Worm (Caenorhabditis elegans): ENCODE results near the gene C08A9.10.

Gene C08A9.10

ce11 chrX:17072088-17072487 lies 8.9 kb upstream of the C08A9.10 start, which contains the start of gene C30G4.4:
Gene C30G4.4, minus strand, starts transcription at chrX:17072188.
- no peak for TF ChIP-seq lin-13 (tag; optimal IDR thresholded peaks at IDR 0.05)
- no peak for TF ChIP-seq lsy-2 (tag; optimal IDR thresholded peaks at IDR 0.05)
- no peak for TF ChIP-seq nhr-12 (tag; optimal IDR thresholded peaks at IDR 0.05)
- no peak for TF ChIP-seq elt-1 (tag; optimal IDR thresholded peaks at IDR 0.05; ENCODE audit: borderline replicate concordance, insufficient read depth)
- TF ChIP-seq unc-120 (tag; optimal IDR thresholded peaks at IDR 0.05; ENCODE audit: poor library complexity, severe bottlenecking): no peak
- TF ChIP-seq flh-1 (GFP tag; optimal IDR thresholded peaks at IDR 0.05): no peak
- no peak for TF ChIP-seq ceh-43 (GFP tag; optimal IDR thresholded peaks at IDR 0.05)
- TF ChIP-seq cnd-1 (tag; optimal IDR thresholded peaks at IDR 0.05): no peak
- no peak for TF ChIP-seq ztf-11 (tag; optimal IDR thresholded peaks at IDR 0.05)
- TF ChIP-seq unc-62 (GFP tag; optimal IDR thresholded peaks at IDR 0.05): no peak
- no peak for TF ChIP-seq tbx-8 (GFP tag; optimal IDR thresholded peaks at IDR 0.05)
- no peak for TF ChIP-seq nhr-28 (tag; optimal IDR thresholded peaks at IDR 0.05)

- TF ChIP-seq mls-2 (tag; optimal IDR thresholded peaks at IDR 0.05): no peak
- no peak for TF ChIP-seq lin-32 (GFP tag; optimal IDR thresholded peaks at IDR 0.05)
- no peak for TF ChIP-seq ham-2 (GFP tag; optimal IDR thresholded peaks at IDR 0.05)
- TF ChIP-seq drap-1 (GFP tag; optimal IDR thresholded peaks at IDR 0.05): no peak
- TF ChIP-seq nhr-237 (tag; optimal IDR thresholded peaks at IDR 0.05): no peak
- TF ChIP-seq unc-120 (tag; optimal IDR thresholded peaks at IDR 0.05; ENCODE audit: poor library complexity, severe bottlenecking): no peak
- TF ChIP-seq nhr-2 (tag; optimal IDR thresholded peaks at IDR 0.05): no peak
- TF ChIP-seq sptf-1 (tag; optimal IDR thresholded peaks at IDR 0.05): no peak
- TF ChIP-seq sem-2 (GFP tag; optimal IDR thresholded peaks at IDR 0.05): no peak
- TF ChIP-seq nhr-76 (tag; optimal IDR thresholded peaks at IDR 0.05): no peak
- TF ChIP-seq bed-3 (GFP tag; optimal IDR thresholded peaks at IDR 0.05): no peak
Observed at ce11 chrX:17092416-17092815, 11.4 kb downstream of the C08A9.10 start, which contains the start of gene sod-3. Gene sod-3, plus strand, starts transcription at chrX:17092753.

ce11 chrX:17093199-17093598 lies 12.2 kb downstream of the C08A9.10 start, which contains the start of gene C08A9.3:
Gene C08A9.3, minus strand, starts transcription at chrX:17093299.
- TF ChIP-seq nhr-2 (tag; optimal IDR thresholded peaks at IDR 0.05) (no peak), mab-5 (tag; optimal IDR thresholded peaks at IDR 0.05) (no peak), nhr-12 (tag; optimal IDR thresholded peaks at IDR 0.05) (no peak), mls-2 (tag; optimal IDR thresholded peaks at IDR 0.05) (no peak), hlh-1 (tag; optimal IDR thresholded peaks at IDR 0.05) (no peak), M03D4.4 (tag; optimal IDR thresholded peaks at IDR 0.05) (no peak), lin-13 (tag; optimal IDR thresholded peaks at IDR 0.05) (no peak), lsy-2 (tag; optimal IDR thresholded peaks at IDR 0.05) (no peak), sem-2 (GFP tag; optimal IDR thresholded peaks at IDR 0.05) (no peak), nhr-28 (tag; optimal IDR thresholded peaks at IDR 0.05) (no peak), blmp-1 (tag; optimal IDR thresholded peaks at IDR 0.05) (no peak)

- no peak for TF ChIP-seq ceh-43 (GFP tag; optimal IDR thresholded peaks at IDR 0.05)
- no peak for TF ChIP-seq lsy-2 (tag; optimal IDR thresholded peaks at IDR 0.05)
- TF ChIP-seq elt-1 (tag; optimal IDR thresholded peaks at IDR 0.05; ENCODE audit: borderline replicate concordance, insufficient read depth): peak; percentile 26
- no peak for TF ChIP-seq ces-1 (GFP tag; optimal IDR thresholded peaks at IDR 0.05)
- TF ChIP-seq nhr-28 (tag; optimal IDR thresholded peaks at IDR 0.05): no peak
Observed at ce11 chrX:17096508-17097234, 15.7 kb downstream of the C08A9.10 start, which contains the start of gene lido-1. Gene lido-1, minus strand, starts transcription at chrX:17096558.

ce11 chrX:17100656-17101055 lies 19.7 kb downstream of the C08A9.10 start, which contains the start of gene lido-2:
Gene lido-2, minus strand, starts transcription at chrX:17100756.
- no peak for TF ChIP-seq lin-32 (GFP tag; optimal IDR thresholded peaks at IDR 0.05)
- TF ChIP-seq mab-5 (tag; optimal IDR thresholded peaks at IDR 0.05): no peak
- TF ChIP-seq lsy-2 (tag; optimal IDR thresholded peaks at IDR 0.05): no peak
- TF ChIP-seq ceh-39 (tag; optimal IDR thresholded peaks at IDR 0.05): no peak
- no peak for TF ChIP-seq mep-1 (tag; optimal IDR thresholded peaks at IDR 0.05)
- no peak for TF ChIP-seq M03D4.4 (tag; optimal IDR thresholded peaks at IDR 0.05)
- TF ChIP-seq zip-8 (tag; optimal IDR thresholded peaks at IDR 0.05): no peak

All from whole organism, mixed stage, embryonic.